Worm (Caenorhabditis elegans) whole organism, early embryonic: ENCODE results near the gene K08E7.5.

Experiments used
- aly-1 ChIP-seq: sonication (generic microtip); optimal IDR thresholded peaks from 2 replicates; lab custom pipeline; 2016; ENCODE audit warnings: missing genetic modification characterization, missing compliant biosample characterization
- flt-1 ChIP-seq: fragments of 200-800 bp; sonication (Bioruptor generic); IDR thresholded peaks from 2 replicates; pipeline ENCODE4 v1.3.6; 2022; ENCODE audit warnings: missing genetic modification characterization, missing compliant biosample characterization
- hmg-4 ChIP-seq: fragments of 200-800 bp; sonication (Bioruptor generic); optimal IDR thresholded peaks from 2 replicates; lab custom pipeline; 2018; ENCODE audit warnings: mild to moderate bottlenecking, missing genetic modification characterization, missing compliant biosample characterization
- sea-1 ChIP-seq: fragments of 200-800 bp; sonication (Bioruptor generic); conservative IDR thresholded peaks from 2 replicates; pipeline ENCODE4 v1.3.6; 2022; ENCODE audit warnings: missing genetic modification characterization, missing compliant biosample characterization
- tbx-11 ChIP-seq: fragments of 200-800 bp; sonication (Bioruptor generic); IDR thresholded peaks from 2 replicates; pipeline ENCODE4 v1.3.6; 2022; ENCODE audit warnings: missing genetic modification characterization, missing compliant biosample characterization

DNA sequence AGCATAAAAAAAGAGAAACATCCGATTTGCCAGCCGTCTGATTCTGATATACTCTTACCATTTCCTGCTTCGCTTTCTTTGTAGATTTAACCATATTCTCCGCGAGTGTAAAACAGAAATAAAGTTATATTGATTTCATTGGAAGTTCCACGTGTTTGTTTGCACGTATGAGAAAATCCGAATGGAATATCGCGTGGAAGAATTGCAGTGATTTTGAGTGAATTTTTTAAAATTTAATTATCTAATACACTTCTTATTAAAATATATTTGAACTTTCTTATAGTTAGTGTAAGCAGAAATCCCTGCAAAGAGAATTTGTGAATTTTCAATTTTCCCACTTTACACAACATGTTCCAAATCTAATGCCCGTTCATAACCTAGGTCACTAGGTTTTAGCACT, 42.1 kb upstream of the K08E7.5 start, which contains the start of gene F53B2.5:
- TF ChIP-seq aly-1 (tag; lab: Kevin White, UChicago) = no peak
- no peak for TF ChIP-seq hmg-4 (GFP tag; lab: Kevin White, UChicago)
- no peak for TF ChIP-seq sea-1 (GFP tag; lab: Robert Waterston, UW)
- TF ChIP-seq flt-1 (GFP tag; lab: Robert Waterston, UW) = no peak
- TF ChIP-seq tbx-11 (GFP tag; lab: Robert Waterston, UW) = no peak
